Fruit fly (Drosophila melanogaster) whole organism, embryonic: ENCODE data around the gene Cdc23.

Source experiments
- Abd-B ChIP-seq: fragments of 200-800 bp; sonication (Bioruptor generic); optimal IDR thresholded peaks from 2 replicates; lab custom pipeline; 2018; ENCODE audit warnings: missing biosample characterization, mild to moderate bottlenecking, missing genetic modification characterization, moderate library complexity
- CG11696 ChIP-seq: fragments of 200-800 bp; sonication (Bioruptor generic); IDR thresholded peaks from 2 replicates; pipeline ENCODE4 v1.3.6; 2022; ENCODE audit warnings: missing biosample characterization, missing genetic modification characterization
- CG13296 ChIP-seq: fragments of 200-800 bp; sonication (Bioruptor generic); optimal IDR thresholded peaks from 3 replicates; lab custom pipeline; 2018; ENCODE audit warnings: missing biosample characterization, mild to moderate bottlenecking, missing genetic modification characterization
- CG14710 ChIP-seq: fragments of 200-800 bp; sonication (Bioruptor generic); optimal IDR thresholded peaks from 3 replicates; lab custom pipeline; 2019; ENCODE audit warnings: missing biosample characterization, mild to moderate bottlenecking, missing genetic modification characterization, moderate library complexity
- Sin3A ChIP-seq: fragments of >200 bp; optimal IDR thresholded peaks from 2 replicates; lab custom pipeline; 2018
- al ChIP-seq: fragments of 200-800 bp; sonication (Bioruptor generic); IDR thresholded peaks from 2 replicates; pipeline ENCODE4 v1.3.6; 2022; ENCODE audit warnings: missing biosample characterization, missing genetic modification characterization
- dan ChIP-seq: fragments of 200-800 bp; sonication (Bioruptor generic); IDR thresholded peaks from 2 replicates; pipeline ENCODE4 v1.3.6; 2022; ENCODE audit warnings: missing biosample characterization, missing genetic modification characterization
- h ChIP-seq: fragments of >200 bp; optimal IDR thresholded peaks from 2 replicates; lab custom pipeline; 2017
- nerfin-1 ChIP-seq: fragments of 200-800 bp; sonication (Bioruptor generic); optimal IDR thresholded peaks from 3 replicates; lab custom pipeline; 2019; ENCODE audit warnings: missing biosample characterization, mild to moderate bottlenecking, missing genetic modification characterization, moderate library complexity
- pros ChIP-seq: fragments of 200-800 bp; sonication (Bioruptor generic); optimal IDR thresholded peaks from 3 replicates; lab custom pipeline; 2019; ENCODE audit warnings: missing biosample characterization, mild to moderate bottlenecking, missing genetic modification characterization, moderate library complexity
- usp ChIP-seq: fragments of >200 bp; optimal IDR thresholded peaks from 2 replicates; lab custom pipeline; 2017; ENCODE audit warnings: missing biosample characterization, missing genetic modification characterization

DNA sequence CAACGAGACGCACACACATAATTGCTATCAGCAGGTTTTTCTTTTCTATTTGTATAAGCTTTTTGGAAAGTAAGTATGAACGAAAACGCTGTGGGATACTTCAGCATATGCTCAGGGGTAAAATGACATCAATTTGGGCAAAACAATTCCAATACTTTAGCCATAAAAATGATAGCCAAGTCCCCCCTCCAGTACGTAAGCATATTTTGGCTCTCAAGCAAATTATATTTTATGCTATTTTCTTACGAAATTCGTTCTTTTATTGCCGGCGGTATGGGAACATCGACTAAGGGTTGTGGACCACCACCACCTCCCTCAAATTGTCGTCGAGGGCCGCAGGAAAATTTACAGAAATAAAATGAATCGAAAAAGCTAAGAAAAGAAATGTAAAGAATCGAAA lies 14.1 kb downstream of the Cdc23 start, which contains the start of gene CG43233:
- TF ChIP-seq usp (no peak), CG11696 (GFP tag; lab: Robert Waterston, UW) (no peak), dan (no peak), pros (GFP tag; lab: Kevin White, UChicago) (no peak), al (GFP tag; lab: Robert Waterston, UW) (no peak), Abd-B (GFP tag; lab: Kevin White, UChicago) (no peak), CG14710 (no peak), CG13296 (GFP tag; lab: Kevin White, UChicago) (no peak), Sin3A (no peak), nerfin-1 (tag; lab: Kevin White, UChicago) (no peak), h (lab: Kevin White, UChicago) (no peak)
